Fruit fly (Drosophila melanogaster): Measurements from ENCODE around the gene CG15892.

- TF ChIP-seq h (optimal IDR thresholded peaks at IDR 0.05): no peak
- no peak for TF ChIP-seq Myc (optimal IDR thresholded peaks at IDR 0.05)
- no peak for TF ChIP-seq psq (optimal IDR thresholded peaks at IDR 0.05)
- TF ChIP-seq Sin3A (optimal IDR thresholded peaks at IDR 0.05): no peak
- TF ChIP-seq insv (optimal IDR thresholded peaks at IDR 0.05): no peak
Measured at dm6 chrX:6315583-6315982, 21.4 kb upstream of the CG15892 start.
